Fruit fly (Drosophila melanogaster) whole organism, embryonic: ENCODE measurements around the gene IntS6.

ENCODE experiments used
- Atf-2 ChIP-seq: fragments of 200-800 bp; sonication (Bioruptor generic); optimal IDR thresholded peaks from 2 replicates; lab custom pipeline; 2016; ENCODE audit warnings: missing biosample characterization, missing genetic modification characterization
- Awh ChIP-seq: fragments of 200-800 bp; sonication (Bioruptor generic); IDR thresholded peaks from 2 replicates; pipeline ENCODE4, ENCODE4 v1.3.6; 2022; ENCODE audit warnings: missing biosample characterization, missing genetic modification characterization
- CG10654 ChIP-seq: fragments of 200-800 bp; sonication (Bioruptor generic); optimal IDR thresholded peaks from 2 replicates; lab custom pipeline; 2016; ENCODE audit warnings: missing biosample characterization, missing genetic modification characterization
- CG11093 ChIP-seq: fragments of 200-800 bp; sonication (Bioruptor generic); IDR thresholded peaks from 3 replicates; pipeline ENCODE4 v1.3.6; 2022; ENCODE audit warnings: missing biosample characterization, missing genetic modification characterization
- CG11398 ChIP-seq: fragments of 200-800 bp; sonication (Bioruptor generic); optimal IDR thresholded peaks from 2 replicates; lab custom pipeline; 2016; ENCODE audit warnings: missing biosample characterization, missing genetic modification characterization
- CG12391 ChIP-seq: fragments of 200-800 bp; sonication (Bioruptor generic); optimal IDR thresholded peaks from 3 replicates; lab custom pipeline; 2018; ENCODE audit warnings: missing biosample characterization, mild to moderate bottlenecking, missing genetic modification characterization, moderate library complexity
- CG13287 ChIP-seq: fragments of 200-800 bp; sonication (Bioruptor generic); IDR thresholded peaks from 2 replicates; pipeline ENCODE4 v1.3.6; 2022; ENCODE audit warnings: missing biosample characterization, missing genetic modification characterization; ENCODE audit not compliant: partially characterized antibody
- CG1529 ChIP-seq: fragments of 200-800 bp; sonication (Bioruptor generic); optimal IDR thresholded peaks from 3 replicates; lab custom pipeline; 2018; ENCODE audit warnings: missing biosample characterization, missing genetic modification characterization
- CG16863 ChIP-seq: fragments of 200-800 bp; sonication (Bioruptor generic); optimal IDR thresholded peaks from 3 replicates; lab custom pipeline; 2016; ENCODE audit warnings: missing biosample characterization, missing genetic modification characterization
- CG17328 ChIP-seq: fragments of 200-800 bp; sonication (Bioruptor generic); IDR thresholded peaks from 2 replicates; pipeline ENCODE4 v1.3.6; 2022; ENCODE audit warnings: missing biosample characterization, missing genetic modification characterization
- CG1792 ChIP-seq: fragments of 200-800 bp; sonication (Bioruptor generic); optimal IDR thresholded peaks from 2 replicates; lab custom pipeline; 2016; ENCODE audit warnings: missing biosample characterization, missing genetic modification characterization
- CG18262 ChIP-seq: fragments of 200-800 bp; optimal IDR thresholded peaks from 3 replicates; lab custom pipeline; 2019; ENCODE audit warnings: missing biosample characterization, mild to moderate bottlenecking, missing genetic modification characterization, moderate library complexity
- CG18599 ChIP-seq: fragments of 200-800 bp; sonication (Bioruptor generic); optimal IDR thresholded peaks from 3 replicates; lab custom pipeline; 2017; ENCODE audit warnings: missing biosample characterization, missing genetic modification characterization, mild to moderate bottlenecking, moderate library complexity, missing genetic modification reagents
- CG2120 ChIP-seq: fragments of 200-800 bp; sonication (Bioruptor generic); optimal IDR thresholded peaks from 3 replicates; lab custom pipeline; 2016; ENCODE audit warnings: missing biosample characterization, missing genetic modification characterization
- CG2199 ChIP-seq: fragments of 200-800 bp; sonication (Bioruptor generic); IDR thresholded peaks from 3 replicates; pipeline ENCODE4 v1.3.6; 2022; ENCODE audit warnings: missing biosample characterization, missing genetic modification characterization
- CG2875 ChIP-seq: fragments of 200-800 bp; sonication (Bioruptor generic); optimal IDR thresholded peaks from 2 replicates; lab custom pipeline; 2017; ENCODE audit warnings: missing biosample characterization, mild to moderate bottlenecking, missing genetic modification characterization, missing genetic modification reagents
- CG30020 ChIP-seq: fragments of 200-800 bp; optimal IDR thresholded peaks from 2 replicates; lab custom pipeline; 2019; ENCODE audit warnings: missing biosample characterization, mild to moderate bottlenecking, missing genetic modification characterization, moderate library complexity
- CG32532 ChIP-seq: fragments of 200-800 bp; sonication (Bioruptor generic); IDR thresholded peaks from 2 replicates; pipeline ENCODE4 v1.3.6; 2022; ENCODE audit warnings: missing biosample characterization, missing genetic modification characterization
- CG3281 ChIP-seq: fragments of 200-800 bp; sonication (Bioruptor generic); optimal IDR thresholded peaks from 3 replicates; lab custom pipeline; 2017; ENCODE audit warnings: missing biosample characterization, mild to moderate bottlenecking, missing genetic modification characterization
- CG33213 ChIP-seq: fragments of 200-800 bp; sonication (Bioruptor generic); optimal IDR thresholded peaks from 3 replicates; lab custom pipeline; 2016; ENCODE audit warnings: missing biosample characterization, missing genetic modification characterization
- CG34376 ChIP-seq: fragments of 200-800 bp; sonication (Bioruptor generic); optimal IDR thresholded peaks from 2 replicates; lab custom pipeline; 2018; ENCODE audit warnings: missing biosample characterization, mild to moderate bottlenecking, missing genetic modification characterization
- CG4282 ChIP-seq: fragments of 200-800 bp; sonication (Bioruptor generic); optimal IDR thresholded peaks from 2 replicates; lab custom pipeline; 2016; ENCODE audit warnings: missing biosample characterization, missing genetic modification characterization
- CG43689 ChIP-seq: fragments of 200-800 bp; sonication (Bioruptor generic); IDR thresholded peaks from 2 replicates; pipeline ENCODE4 v1.3.6; 2022; ENCODE audit warnings: missing biosample characterization, missing genetic modification characterization
- CG4707 ChIP-seq: fragments of 200-800 bp; sonication (Bioruptor generic); optimal IDR thresholded peaks from 2 replicates; lab custom pipeline; 2018; ENCODE audit warnings: missing biosample characterization, mild to moderate bottlenecking, missing genetic modification characterization, moderate library complexity
- CG5245 ChIP-seq: fragments of 200-800 bp; sonication (Bioruptor generic); optimal IDR thresholded peaks from 3 replicates; lab custom pipeline; 2016; ENCODE audit warnings: missing biosample characterization, missing genetic modification characterization
- CG6175 ChIP-seq: fragments of 200-800 bp; sonication (Bioruptor generic); IDR thresholded peaks from 3 replicates; pipeline ENCODE4 v1.3.6; 2022; ENCODE audit warnings: missing biosample characterization, missing genetic modification characterization
- CG6813 ChIP-seq: fragments of 200-800 bp; sonication (Bioruptor generic); optimal IDR thresholded peaks from 2 replicates; lab custom pipeline; 2017; ENCODE audit warnings: missing biosample characterization, missing genetic modification characterization, mild to moderate bottlenecking, moderate library complexity, missing genetic modification reagents
- CG6854 ChIP-seq: fragments of 200-800 bp; sonication (Bioruptor generic); optimal IDR thresholded peaks from 3 replicates; lab custom pipeline; 2017; ENCODE audit warnings: missing biosample characterization, mild to moderate bottlenecking, missing genetic modification characterization
- Hey ChIP-seq: fragments of 200-800 bp; sonication (Bioruptor generic); optimal IDR thresholded peaks from 3 replicates; lab custom pipeline; 2018; ENCODE audit warnings: missing biosample characterization, mild to moderate bottlenecking, missing genetic modification characterization
- Hr3 ChIP-seq: fragments of 200-800 bp; sonication (Bioruptor generic); optimal IDR thresholded peaks from 3 replicates; lab custom pipeline; 2016; ENCODE audit warnings: missing biosample characterization, missing genetic modification characterization
- Ptx1 ChIP-seq: fragments of 200-800 bp; sonication (Bioruptor generic); IDR thresholded peaks from 2 replicates; pipeline ENCODE4 v1.3.6; 2022; ENCODE audit warnings: missing biosample characterization, missing genetic modification characterization
- Scr ChIP-seq: fragments of 200-800 bp; sonication (Bioruptor generic); IDR thresholded peaks from 2 replicates; pipeline ENCODE4 v1.3.6; 2022; ENCODE audit warnings: missing biosample characterization, missing genetic modification characterization; ENCODE audit not compliant: partially characterized antibody
- ab ChIP-seq: fragments of 200-800 bp; sonication (Bioruptor generic); optimal IDR thresholded peaks from 2 replicates; lab custom pipeline; 2016; ENCODE audit warnings: missing biosample characterization, missing genetic modification characterization
- ash1 ChIP-seq: fragments of 200-800 bp; sonication (Bioruptor generic); optimal IDR thresholded peaks from 2 replicates; lab custom pipeline; 2018; ENCODE audit warnings: missing biosample characterization, mild to moderate bottlenecking, missing genetic modification characterization
- cato ChIP-seq: fragments of 200-800 bp; sonication (Bioruptor generic); optimal IDR thresholded peaks from 2 replicates; lab custom pipeline; 2016; ENCODE audit warnings: missing biosample characterization, missing genetic modification characterization, borderline replicate concordance
- ci ChIP-seq: fragments of 200-800 bp; sonication (Bioruptor generic); IDR thresholded peaks from 3 replicates; pipeline ENCODE4 v1.3.6; 2022; ENCODE audit warnings: missing biosample characterization, missing genetic modification characterization
- cwo ChIP-seq: fragments of 200-800 bp; sonication (Bioruptor generic); optimal IDR thresholded peaks from 3 replicates; lab custom pipeline; 2017; ENCODE audit warnings: missing biosample characterization, missing genetic modification characterization, mild to moderate bottlenecking, moderate library complexity, missing genetic modification reagents
- dysf ChIP-seq: fragments of 200-800 bp; sonication (Bioruptor generic); IDR thresholded peaks from 3 replicates; pipeline ENCODE4 v1.3.6; 2022; ENCODE audit warnings: missing biosample characterization, missing genetic modification characterization
- ewg ChIP-seq: fragments of 200-800 bp; sonication (Bioruptor generic); optimal IDR thresholded peaks from 3 replicates; lab custom pipeline; 2017; ENCODE audit warnings: mild to moderate bottlenecking, missing biosample characterization, missing genetic modification reagents, missing genetic modification characterization
- lab ChIP-seq: fragments of 200-800 bp; sonication (Bioruptor generic); optimal IDR thresholded peaks from 3 replicates; lab custom pipeline; 2017; ENCODE audit warnings: missing biosample characterization, missing genetic modification characterization, mild to moderate bottlenecking, moderate library complexity, missing genetic modification reagents
- lov ChIP-seq, 2 experiments: fragments of 200-800 bp in 1 of 2; fragments of >200 bp in 1 of 2; sonication (Bioruptor generic) in 1 of 2; IDR thresholded peaks in 1 of 2; optimal IDR thresholded peaks in 1 of 2; 2 replicates in 1 of 2; 3 replicates in 1 of 2; pipeline versions ENCODE4 v1.3.6 to Lab custom; 2017 to 2022; ENCODE audit warnings: missing biosample characterization in 1 of 2, missing genetic modification characterization in 1 of 2
- mam ChIP-seq: fragments of 200-800 bp; sonication (Bioruptor generic); optimal IDR thresholded peaks from 3 replicates; lab custom pipeline; 2016; ENCODE audit warnings: missing biosample characterization, missing genetic modification characterization
- pan ChIP-seq, 4 experiments: fragments of >200 bp in 3 of 4; fragments of 200-800 bp in 1 of 4; sonication (Bioruptor generic) in 1 of 4; optimal IDR thresholded peaks in 3 of 4; IDR thresholded peaks in 1 of 4; 2 replicates each; pipeline versions ENCODE4 v1.3.6 to Lab custom; 2017 to 2022; ENCODE audit warnings: missing biosample characterization in 2 of 4, missing genetic modification characterization in 2 of 4, mixed read lengths in 1 of 4
- pita ChIP-seq: fragments of 200-800 bp; sonication (Bioruptor generic); optimal IDR thresholded peaks from 2 replicates; lab custom pipeline; 2017; ENCODE audit warnings: missing biosample characterization, mild to moderate bottlenecking, missing genetic modification characterization
- ranshi ChIP-seq: fragments of 200-800 bp; sonication (Bioruptor generic); IDR thresholded peaks from 2 replicates; pipeline ENCODE4 v1.3.6; 2022; ENCODE audit warnings: missing biosample characterization, missing genetic modification characterization
- ro ChIP-seq: fragments of 200-800 bp; sonication (Bioruptor generic); IDR thresholded peaks from 2 replicates; pipeline ENCODE4 v1.3.6; 2022; ENCODE audit warnings: missing biosample characterization, missing genetic modification characterization
- sug ChIP-seq: fragments of 200-800 bp; optimal IDR thresholded peaks from 2 replicates; lab custom pipeline; 2019; ENCODE audit warnings: missing biosample characterization, mild to moderate bottlenecking, missing genetic modification characterization, moderate library complexity
- twi ChIP-seq: fragments of 200-800 bp; optimal IDR thresholded peaks from 2 replicates; lab custom pipeline; 2019; ENCODE audit warnings: missing biosample characterization, mild to moderate bottlenecking, missing genetic modification characterization, moderate library complexity
- usp ChIP-seq: fragments of >200 bp; optimal IDR thresholded peaks from 2 replicates; lab custom pipeline; 2017; ENCODE audit warnings: missing biosample characterization, missing genetic modification characterization

The IntS6 gene

DNA sequence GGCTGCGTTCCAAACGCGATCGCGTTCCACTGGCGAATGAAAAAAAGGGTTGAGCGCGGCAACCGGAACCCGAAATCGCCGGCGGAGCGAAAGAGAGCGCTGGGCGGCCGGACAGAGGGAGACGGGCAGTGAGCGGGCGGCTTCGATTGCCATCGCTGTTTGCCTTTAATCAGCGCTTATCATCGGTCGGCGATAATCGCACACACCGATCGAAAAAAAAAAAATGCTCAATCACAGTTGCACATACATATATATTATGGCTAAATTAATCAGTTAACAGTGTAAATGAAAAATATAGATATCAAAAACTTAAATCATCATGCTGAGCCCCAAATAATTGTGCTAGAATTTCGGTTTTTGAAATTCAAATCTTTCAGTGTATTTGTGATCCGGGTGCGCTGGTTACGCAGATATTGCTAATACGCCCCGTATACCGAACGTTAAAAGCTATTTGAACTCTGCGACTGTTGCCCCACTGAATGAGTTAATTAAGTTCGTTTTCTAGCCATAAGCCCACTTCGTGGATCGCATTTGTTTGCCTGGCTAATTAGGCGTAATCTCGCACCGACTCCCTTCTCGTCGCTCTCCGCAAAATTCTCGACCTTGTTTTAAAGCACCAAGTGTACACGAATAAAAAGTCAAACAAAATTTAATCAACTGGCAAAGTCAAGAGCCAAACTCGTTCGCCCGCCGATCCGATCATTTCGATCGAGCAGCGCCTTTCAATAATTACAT lies 29.1 kb downstream of the IntS6 start, which contains the start of gene CG33080 (continued):
- no peak for TF ChIP-seq ro (GFP tag; lab: Robert Waterston, UW)
- no peak for TF ChIP-seq CG10654 (GFP tag; lab: Kevin White, UChicago)
- TF ChIP-seq ewg (GFP tag; lab: Kevin White, UChicago): no peak
- TF ChIP-seq Ptx1: peak; percentile 53
- TF ChIP-seq CG11398 (GFP tag; lab: Kevin White, UChicago): no peak
- no peak for TF ChIP-seq CG34376 (GFP tag; lab: Kevin White, UChicago)
- TF ChIP-seq usp: no peak
- TF ChIP-seq Hr3 (GFP tag; lab: Kevin White, UChicago): no peak
- TF ChIP-seq lab (GFP tag; lab: Kevin White, UChicago): peak; percentile 51
- TF ChIP-seq dysf (GFP tag; lab: Robert Waterston, UW): peak; percentile 46; the same call in 2 of the 3 replicates
- no peak for TF ChIP-seq twi (tag; lab: Kevin White, UChicago)
- no peak for TF ChIP-seq CG33213
- TF ChIP-seq CG30020 (tag; lab: Kevin White, UChicago): no peak
- TF ChIP-seq Hey: no peak
- no peak for TF ChIP-seq CG4707
- no peak for TF ChIP-seq mam (GFP tag; lab: Kevin White, UChicago)
- no peak for TF ChIP-seq CG4282
- TF ChIP-seq CG6175: no peak
- no peak for TF ChIP-seq CG1792 (GFP tag; lab: Kevin White, UChicago)
- TF ChIP-seq CG2120 (GFP tag; lab: Kevin White, UChicago): peak; percentile 58
- no peak for TF ChIP-seq CG3281 (GFP tag; lab: Kevin White, UChicago)
- TF ChIP-seq CG16863 (GFP tag; lab: Kevin White, UChicago): no peak
- TF ChIP-seq lov (optimal IDR thresholded peaks at IDR 0.05; lab: Kevin White, UChicago): no peak
- no peak for TF ChIP-seq lov (GFP tag; IDR thresholded peaks at IDR 0.05; lab: Robert Waterston, UW)
- TF ChIP-seq CG2875 (GFP tag; lab: Kevin White, UChicago): no peak
- TF ChIP-seq Scr: no peak
- TF ChIP-seq CG6854 (GFP tag; lab: Kevin White, UChicago): no peak
- TF ChIP-seq CG12391 (tag; lab: Kevin White, UChicago): no peak
- TF ChIP-seq ab: no peak
- no peak for TF ChIP-seq ci (GFP tag; lab: Robert Waterston, UW)
- TF ChIP-seq CG18599 (GFP tag; lab: Kevin White, UChicago): peak; percentile 27
- no peak for TF ChIP-seq CG17328
- TF ChIP-seq pita (GFP tag; lab: Kevin White, UChicago): no peak
- no peak for TF ChIP-seq CG6813
- no peak for TF ChIP-seq CG43689 (GFP tag; lab: Robert Waterston, UW)
- no peak for TF ChIP-seq pan (optimal IDR thresholded peaks at IDR 0.05; lab: Kevin White, UChicago)
- TF ChIP-seq pan (GFP tag; optimal IDR thresholded peaks at IDR 0.05 in 1 of 2, IDR thresholded peaks at IDR 0.05 in 1 of 2): peak in 1 of 2 experiments; percentile 10
- TF ChIP-seq CG5245 (GFP tag; lab: Kevin White, UChicago): no peak
- no peak for TF ChIP-seq CG11093
- no peak for TF ChIP-seq ash1 (GFP tag; lab: Kevin White, UChicago)
- no peak for TF ChIP-seq CG1529 (GFP tag; lab: Kevin White, UChicago)
- TF ChIP-seq CG18262 (tag; lab: Kevin White, UChicago): no peak
- TF ChIP-seq CG13287: no peak
- TF ChIP-seq Atf-2 (GFP tag; lab: Kevin White, UChicago): no peak
- TF ChIP-seq ranshi (GFP tag; lab: Robert Waterston, UW): 0 out of 2 replicates have a peak, but pooled peaks have one; percentile 24
- peak; percentile 51 for TF ChIP-seq CG32532 (GFP tag; lab: Robert Waterston, UW)
- TF ChIP-seq cwo: no peak
- no peak for TF ChIP-seq sug
- TF ChIP-seq CG2199 (GFP tag; lab: Robert Waterston, UW): no peak
- no peak for TF ChIP-seq Awh (GFP tag; lab: Robert Waterston, UW)
- no peak for TF ChIP-seq cato (GFP tag; lab: Kevin White, UChicago)
